Worm (Caenorhabditis elegans) whole organism, L2 larva: ENCODE measurements around the gene nlp-14.

ENCODE experiments used
- R02D3.7 ChIP-seq: fragments of 150-350 bp; optimal IDR thresholded peaks from 2 replicates; lab custom pipeline; 2014; ENCODE audit warnings: missing biosample characterization, missing genetic modification characterization
- ZK546.5 ChIP-seq: sonication (generic microtip); optimal IDR thresholded peaks from 2 replicates; lab custom pipeline; 2017; ENCODE audit warnings: missing biosample characterization, missing genetic modification characterization
- ama-1 ChIP-seq: fragments of 150-350 bp; optimal IDR thresholded peaks from 2 replicates; lab custom pipeline; 2018; ENCODE audit warnings: inconsistent platforms
- nhr-12 ChIP-seq: fragments of 150-350 bp; optimal IDR thresholded peaks from 2 replicates; lab custom pipeline; 2014; ENCODE audit warnings: missing biosample characterization, missing genetic modification characterization
- nhr-77 ChIP-seq: fragments of 150-350 bp; optimal IDR thresholded peaks from 2 replicates; lab custom pipeline; 2014; ENCODE audit warnings: missing biosample characterization, missing genetic modification characterization
- ztf-1 ChIP-seq: fragments of 200-800 bp; sonication (Bioruptor generic); conservative IDR thresholded peaks from 2 replicates; pipeline ENCODE4 v1.3.6; 2022; ENCODE audit warnings: missing genetic modification characterization, missing compliant biosample characterization
- ztf-4 ChIP-seq: fragments of 150-350 bp; optimal IDR thresholded peaks from 2 replicates; lab custom pipeline; 2014; ENCODE audit warnings: missing biosample characterization, missing genetic modification characterization

DNA sequence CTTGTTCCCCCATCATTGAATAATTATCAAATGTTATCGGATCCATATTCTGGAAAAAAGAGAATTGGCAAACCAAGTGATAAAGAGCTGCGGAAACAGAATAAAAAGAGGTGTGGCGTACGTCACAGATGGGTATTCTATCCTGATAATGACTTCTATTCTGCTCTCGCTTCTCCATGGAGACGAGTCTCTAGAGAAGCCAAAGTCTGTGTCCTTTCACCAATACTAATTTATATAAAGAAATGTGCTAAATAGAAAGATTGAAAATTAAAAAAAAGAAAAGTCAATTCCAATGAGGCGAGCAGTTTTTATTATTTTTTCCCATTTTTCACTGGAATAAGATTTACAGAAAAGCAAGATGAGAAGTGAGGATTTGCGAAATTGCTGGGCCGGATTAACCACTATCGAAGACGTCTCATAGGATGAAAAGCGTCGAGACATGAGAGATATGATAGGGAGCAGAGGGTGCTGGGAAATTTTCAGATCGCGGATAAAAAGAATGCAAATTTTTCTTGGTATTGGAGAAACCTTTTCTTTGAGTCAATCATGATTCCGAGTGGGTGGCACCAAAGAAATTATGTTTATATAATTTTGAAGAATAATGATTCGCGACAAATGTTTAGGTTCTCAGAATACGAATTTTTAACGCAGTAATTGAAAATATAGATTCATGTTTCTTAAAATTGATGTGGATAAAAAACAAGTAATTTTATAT, 42.1 kb upstream of the nlp-14 start, which contains the start of gene aexr-3:
- TF ChIP-seq ztf-1 (GFP tag; lab: Robert Waterston, UW) (no peak), ZK546.5 (tag; lab: Kevin White, UChicago) (no peak), nhr-12 (tag; lab: Kevin White, UChicago) (no peak), R02D3.7 (tag; lab: Kevin White, UChicago) (no peak), ztf-4 (no peak), nhr-77 (tag; lab: Kevin White, UChicago) (no peak), ama-1 (lab: Kevin White, UChicago) (no peak)
